Worm (Caenorhabditis elegans) whole organism, L2 larva: ENCODE results near the gene srt-49.

Experiments used
- C34F6.9 ChIP-seq: fragments of 150-350 bp; optimal IDR thresholded peaks from 2 replicates; lab custom pipeline; 2014; ENCODE audit warnings: missing biosample characterization, missing genetic modification characterization
- R02D3.7 ChIP-seq: fragments of 150-350 bp; optimal IDR thresholded peaks from 2 replicates; lab custom pipeline; 2014; ENCODE audit warnings: missing biosample characterization, missing genetic modification characterization
- Y55F3AM.14 ChIP-seq: fragments of 200-800 bp; sonication (Bioruptor generic); optimal IDR thresholded peaks from 2 replicates; lab custom pipeline; 2018; ENCODE audit warnings: mild to moderate bottlenecking, missing genetic modification characterization, missing compliant biosample characterization
- ZK546.5 ChIP-seq: sonication (generic microtip); optimal IDR thresholded peaks from 2 replicates; lab custom pipeline; 2017; ENCODE audit warnings: missing biosample characterization, missing genetic modification characterization
- alr-1 ChIP-seq: fragments of 150-350 bp; optimal IDR thresholded peaks from 2 replicates; lab custom pipeline; 2014; ENCODE audit warnings: missing biosample characterization, missing genetic modification characterization
- blmp-1 ChIP-seq: sonication (generic microtip); optimal IDR thresholded peaks from 2 replicates; lab custom pipeline; 2017; ENCODE audit warnings: missing genetic modification characterization, mild to moderate bottlenecking, missing compliant biosample characterization, antibody characterized with exemption, moderate library complexity; ENCODE audit not compliant: insufficient read depth
- ceh-16 ChIP-seq: fragments of 150-350 bp; optimal IDR thresholded peaks from 2 replicates; lab custom pipeline; 2014; ENCODE audit warnings: missing biosample characterization, missing genetic modification characterization
- ceh-82 ChIP-seq: fragments of 150-350 bp; optimal IDR thresholded peaks from 2 replicates; lab custom pipeline; 2014; ENCODE audit warnings: missing biosample characterization, missing genetic modification characterization
- egl-27 ChIP-seq: sonication (generic microtip); optimal IDR thresholded peaks from 3 replicates; lab custom pipeline; 2017; ENCODE audit warnings: missing biosample characterization, missing genetic modification reagents, missing genetic modification characterization
- elt-1 ChIP-seq: fragments of 150-350 bp; optimal IDR thresholded peaks from 2 replicates; lab custom pipeline; 2014; ENCODE audit warnings: missing biosample characterization, missing genetic modification characterization
- elt-3 ChIP-seq: sonication (generic microtip); optimal IDR thresholded peaks from 2 replicates; lab custom pipeline; 2017; ENCODE audit warnings: missing biosample characterization, missing genetic modification characterization
- fos-1 ChIP-seq: fragments of 150-350 bp; optimal IDR thresholded peaks from 2 replicates; lab custom pipeline; 2014; ENCODE audit warnings: missing biosample characterization, missing genetic modification characterization
- gmeb-1 ChIP-seq: fragments of 150-350 bp; optimal IDR thresholded peaks from 2 replicates; lab custom pipeline; 2014; ENCODE audit warnings: missing biosample characterization, missing genetic modification characterization
- lin-11 ChIP-seq: fragments of 150-350 bp; sonication (generic microtip); optimal IDR thresholded peaks from 2 replicates; lab custom pipeline; 2014; ENCODE audit warnings: missing biosample characterization, missing genetic modification characterization, inconsistent platforms, mixed read lengths
- lin-13 ChIP-seq: fragments of 150-350 bp; optimal IDR thresholded peaks from 2 replicates; lab custom pipeline; 2014; ENCODE audit warnings: missing biosample characterization, missing genetic modification reagents, missing genetic modification characterization
- lsy-2 ChIP-seq, 2 experiments: fragments of 150-350 bp in 1 of 2; sonication (generic microtip) in 1 of 2; optimal IDR thresholded peaks; 2 replicates each; lab custom pipeline; 2014 to 2017; ENCODE audit warnings: missing biosample characterization in 2 of 2, missing genetic modification characterization in 2 of 2
- mab-5 ChIP-seq: fragments of 150-350 bp; optimal IDR thresholded peaks from 2 replicates; lab custom pipeline; 2014; ENCODE audit warnings: missing biosample characterization, missing genetic modification characterization
- nhr-10 ChIP-seq: sonication (generic microtip); optimal IDR thresholded peaks from 2 replicates; lab custom pipeline; 2017; ENCODE audit warnings: missing biosample characterization, missing genetic modification characterization
- nhr-11 ChIP-seq: fragments of 150-350 bp; optimal IDR thresholded peaks from 2 replicates; lab custom pipeline; 2014; ENCODE audit warnings: missing biosample characterization, missing genetic modification characterization
- nhr-12 ChIP-seq: fragments of 150-350 bp; optimal IDR thresholded peaks from 2 replicates; lab custom pipeline; 2014; ENCODE audit warnings: missing biosample characterization, missing genetic modification characterization
- nhr-129 ChIP-seq: fragments of 150-350 bp; optimal IDR thresholded peaks from 2 replicates; lab custom pipeline; 2014; ENCODE audit warnings: missing biosample characterization, missing genetic modification characterization
- nhr-23 ChIP-seq: fragments of 150-350 bp; optimal IDR thresholded peaks from 2 replicates; lab custom pipeline; 2014; ENCODE audit warnings: missing biosample characterization, missing genetic modification reagents, missing genetic modification characterization
- nhr-237 ChIP-seq: fragments of 150-350 bp; optimal IDR thresholded peaks from 2 replicates; lab custom pipeline; 2014; ENCODE audit warnings: missing biosample characterization, missing genetic modification characterization
- nhr-25 ChIP-seq: fragments of 150-350 bp; sonication (generic microtip); optimal IDR thresholded peaks from 3 replicates; lab custom pipeline; 2014; ENCODE audit warnings: missing biosample characterization, missing genetic modification characterization
- nhr-77 ChIP-seq: fragments of 150-350 bp; optimal IDR thresholded peaks from 2 replicates; lab custom pipeline; 2014; ENCODE audit warnings: missing biosample characterization, missing genetic modification characterization
- peb-1 ChIP-seq: fragments of 150-350 bp; optimal IDR thresholded peaks from 2 replicates; lab custom pipeline; 2014; ENCODE audit warnings: missing biosample characterization, missing genetic modification characterization
- sem-4 ChIP-seq: fragments of 150-350 bp; optimal IDR thresholded peaks from 2 replicates; lab custom pipeline; 2014; ENCODE audit warnings: missing biosample characterization, missing genetic modification reagents, missing genetic modification characterization
- skn-1 ChIP-seq: sonication (generic microtip); optimal IDR thresholded peaks from 2 replicates; lab custom pipeline; 2017; ENCODE audit warnings: missing biosample characterization, missing genetic modification characterization
- sma-3 ChIP-seq: sonication (generic microtip); optimal IDR thresholded peaks from 2 replicates; lab custom pipeline; 2016; ENCODE audit warnings: missing genetic modification reagents, missing genetic modification characterization, missing compliant biosample characterization
- unc-39 ChIP-seq: fragments of 150-350 bp; optimal IDR thresholded peaks from 2 replicates; lab custom pipeline; 2014; ENCODE audit warnings: missing biosample characterization, missing genetic modification characterization
- unc-55 ChIP-seq: fragments of 150-350 bp; sonication (generic microtip); optimal IDR thresholded peaks from 3 replicates; lab custom pipeline; 2014; ENCODE audit warnings: missing biosample characterization, missing genetic modification reagents, missing genetic modification characterization
- unc-62 ChIP-seq: fragments of 150-350 bp; optimal IDR thresholded peaks from 2 replicates; lab custom pipeline; 2014; ENCODE audit warnings: missing biosample characterization, missing genetic modification reagents, missing genetic modification characterization
- zag-1 ChIP-seq: fragments of 150-350 bp; optimal IDR thresholded peaks from 2 replicates; lab custom pipeline; 2014; ENCODE audit warnings: missing biosample characterization, missing genetic modification characterization
- ztf-1 ChIP-seq: fragments of 200-800 bp; sonication (Bioruptor generic); conservative IDR thresholded peaks from 2 replicates; pipeline ENCODE4 v1.3.6; 2022; ENCODE audit warnings: missing genetic modification characterization, missing compliant biosample characterization
- ztf-4 ChIP-seq: fragments of 150-350 bp; optimal IDR thresholded peaks from 2 replicates; lab custom pipeline; 2014; ENCODE audit warnings: missing biosample characterization, missing genetic modification characterization

Gene srt-49

ce11 chrIV:15126021-15126420 is 27.8 kb upstream of the srt-49 start, which contains the start of gene clec-190:
TSS of gene clec-190 (minus strand) at chrIV:15126121.
- TF ChIP-seq lin-11 (tag; lab: Kevin White, UChicago) (no peak), nhr-10 (tag; lab: Kevin White, UChicago) (no peak), lin-13 (GFP tag; lab: Kevin White, UChicago) (no peak), unc-55 (no peak)

- TF ChIP-seq lsy-2 (tag; optimal IDR thresholded peaks at IDR 0.05; lab: Kevin White, UChicago) (no peak), ztf-4 (no peak), mab-5 (tag; lab: Kevin White, UChicago) (no peak), C34F6.9 (tag; lab: Kevin White, UChicago) (no peak), unc-55 (no peak), nhr-129 (tag; lab: Kevin White, UChicago) (no peak)
- TF ChIP-seq, all 48 proteins: peak for 0
These were observed 24.7 kb upstream of the srt-49 start, which contains the start of gene M199.7 for ce11 chrIV:15122882-15123281. TSS of gene M199.7 (plus strand) at chrIV:15123182.

ce11 chrIV:15120746-15121145 is 22.6 kb upstream of the srt-49 start, which contains the start of gene clec-189:
TSS of gene clec-189 (plus strand) at chrIV:15120837.
- TF ChIP-seq ceh-16 (tag; lab: Kevin White, UChicago): no peak
- TF ChIP-seq peb-1: no peak
- TF ChIP-seq lin-11 (tag; lab: Kevin White, UChicago): no peak
- no peak for TF ChIP-seq ztf-4
- no peak for TF ChIP-seq ztf-1 (GFP tag; lab: Robert Waterston, UW)
- TF ChIP-seq sem-4 (tag; lab: Kevin White, UChicago): no peak
- no peak for TF ChIP-seq nhr-77
- no peak for TF ChIP-seq egl-27 (tag; lab: Kevin White, UChicago)
- TF ChIP-seq elt-1 (tag; lab: Kevin White, UChicago): no peak
- no peak for TF ChIP-seq lsy-2 (tag; optimal IDR thresholded peaks at IDR 0.05; lab: Kevin White, UChicago)
- no peak for TF ChIP-seq skn-1
- TF ChIP-seq ceh-82 (tag; lab: Kevin White, UChicago): no peak
- TF ChIP-seq unc-39 (tag; lab: Kevin White, UChicago): no peak
- TF ChIP-seq zag-1 (tag; lab: Kevin White, UChicago): no peak
- TF ChIP-seq C34F6.9 (tag; lab: Kevin White, UChicago): no peak
- TF ChIP-seq nhr-129 (tag; lab: Kevin White, UChicago): no peak
- no peak for TF ChIP-seq nhr-11 (tag; lab: Kevin White, UChicago)
- TF ChIP-seq sma-3 (GFP tag; lab: Kevin White, UChicago): no peak

- TF ChIP-seq nhr-23 (no peak), sem-4 (tag; lab: Kevin White, UChicago) (no peak), sma-3 (GFP tag; lab: Kevin White, UChicago) (no peak), lin-13 (GFP tag; lab: Kevin White, UChicago) (no peak), nhr-77 (no peak), unc-62 (no peak), zag-1 (tag; lab: Kevin White, UChicago) (no peak), fos-1 (tag; lab: Kevin White, UChicago) (no peak), ceh-16 (tag; lab: Kevin White, UChicago) (no peak), nhr-12 (no peak), Y55F3AM.14 (GFP tag; lab: Kevin White, UChicago) (no peak)
- TF ChIP-seq, all 48 proteins: peak for 0
These were observed 21.1 kb upstream of the srt-49 start for ce11 chrIV:15119268-15119667.

- TF ChIP-seq Y55F3AM.14 (GFP tag; lab: Kevin White, UChicago): no peak
- no peak for TF ChIP-seq unc-55
- no peak for TF ChIP-seq ceh-16 (tag; lab: Kevin White, UChicago)
- TF ChIP-seq alr-1 (tag; lab: Kevin White, UChicago): no peak
- TF ChIP-seq elt-3 (tag; lab: Kevin White, UChicago): no peak
- TF ChIP-seq lin-11 (tag; lab: Kevin White, UChicago): no peak
- no peak for TF ChIP-seq nhr-25 (tag; lab: Kevin White, UChicago)
- TF ChIP-seq lsy-2 (tag; optimal IDR thresholded peaks at IDR 0.05; lab: Kevin White, UChicago): no peak
- no peak for TF ChIP-seq blmp-1 (tag; lab: Kevin White, UChicago)
- TF ChIP-seq C34F6.9 (tag; lab: Kevin White, UChicago): no peak
- TF ChIP-seq, all 48 proteins: peak for 0
These were observed 20.2 kb upstream of the srt-49 start, which contains the start of gene M199.136 for ce11 chrIV:15118390-15118789. TSS of gene M199.136 (plus strand) at chrIV:15118690.

ce11 chrIV:15114324-15114723 is 16.1 kb upstream of the srt-49 start, which contains the start of gene M199.135:
TSS of gene M199.135 (plus strand) at chrIV:15114624.
- TF ChIP-seq nhr-237 (tag; lab: Kevin White, UChicago): no peak
- no peak for TF ChIP-seq R02D3.7 (tag; lab: Kevin White, UChicago)
- TF ChIP-seq gmeb-1 (tag; lab: Kevin White, UChicago): no peak
- no peak for TF ChIP-seq ZK546.5 (tag; lab: Kevin White, UChicago)
- TF ChIP-seq fos-1 (tag; lab: Kevin White, UChicago): no peak
- TF ChIP-seq, all 48 proteins: peak for 0
